Worm (Caenorhabditis elegans) whole organism, young adult: ENCODE measurements around the gene srpa-72.

Source experiments
- B0035.1 ChIP-seq: sonication (generic microtip); optimal IDR thresholded peaks from 2 replicates; lab custom pipeline; 2016; ENCODE audit warnings: missing genetic modification characterization, mild to moderate bottlenecking, missing compliant biosample characterization, missing genotype, missing genetic modification reagents
- D2030.7 ChIP-seq: fragments of 200-800 bp; sonication (Bioruptor generic); IDR thresholded peaks from 2 replicates; pipeline ENCODE4 v1.3.6; 2022; ENCODE audit warnings: missing genetic modification reagents, missing genetic modification characterization, missing compliant biosample characterization
- F22D6.2 ChIP-seq: sonication (generic microtip); optimal IDR thresholded peaks from 2 replicates; lab custom pipeline; 2016; ENCODE audit warnings: mild to moderate bottlenecking, missing genetic modification characterization, missing compliant biosample characterization
- F33H1.4 ChIP-seq: fragments of 200-800 bp; sonication (Bioruptor generic); IDR thresholded peaks from 2 replicates; pipeline ENCODE4 v1.3.6; 2022; ENCODE audit warnings: missing genetic modification reagents, missing genetic modification characterization, missing compliant biosample characterization
- F37B4.10 ChIP-seq: fragments of 200-800 bp; sonication (Bioruptor generic); IDR thresholded peaks from 2 replicates; pipeline ENCODE4 v1.3.6; 2022; ENCODE audit warnings: missing genetic modification characterization, missing compliant biosample characterization
- F49E8.2 ChIP-seq: sonication (generic microtip); optimal IDR thresholded peaks from 3 replicates; lab custom pipeline; 2017; ENCODE audit warnings: missing genetic modification characterization, mild to moderate bottlenecking, missing compliant biosample characterization, antibody characterized with exemption, moderate library complexity; ENCODE audit not compliant: insufficient read depth
- K11D2.4 ChIP-seq: fragments of 200-800 bp; sonication (Bioruptor generic); IDR thresholded peaks from 2 replicates; pipeline ENCODE4 v1.3.6; 2022; ENCODE audit warnings: missing genetic modification reagents, missing genetic modification characterization, missing compliant biosample characterization
- K12H6.12 ChIP-seq: fragments of 200-800 bp; sonication (Bioruptor generic); optimal IDR thresholded peaks from 2 replicates; lab custom pipeline; 2018; ENCODE audit warnings: mild to moderate bottlenecking, missing genetic modification characterization, missing compliant biosample characterization
- T26A5.8 ChIP-seq: sonication (generic microtip); optimal IDR thresholded peaks from 2 replicates; lab custom pipeline; 2016; ENCODE audit warnings: missing genetic modification characterization, missing compliant biosample characterization
- Y53G8AR.9 ChIP-seq: fragments of 200-800 bp; sonication (Bioruptor generic); conservative IDR thresholded peaks from 2 replicates; pipeline ENCODE4 v1.3.6; 2022; ENCODE audit warnings: missing genetic modification reagents, missing genetic modification characterization, missing compliant biosample characterization
- ZK185.1 ChIP-seq: sonication (generic microtip); optimal IDR thresholded peaks from 2 replicates; lab custom pipeline; 2016; ENCODE audit warnings: mild to moderate bottlenecking, missing genetic modification characterization, missing compliant biosample characterization; ENCODE audit not compliant: poor library complexity, severe bottlenecking
- akir-1 ChIP-seq: fragments of 200-800 bp; sonication (Bioruptor generic); optimal IDR thresholded peaks from 2 replicates; lab custom pipeline; 2018; ENCODE audit warnings: mild to moderate bottlenecking, missing genetic modification characterization, moderate library complexity, missing compliant biosample characterization
- aptf-2 ChIP-seq: fragments of 200-800 bp; sonication (Bioruptor generic); conservative IDR thresholded peaks from 2 replicates; pipeline ENCODE4 v1.3.6; 2022; ENCODE audit warnings: missing genetic modification reagents, missing genetic modification characterization, missing compliant biosample characterization
- aptf-3 ChIP-seq: fragments of 200-800 bp; sonication (Bioruptor generic); IDR thresholded peaks from 2 replicates; pipeline ENCODE4 v1.3.6; 2022; ENCODE audit warnings: missing genetic modification characterization, missing compliant biosample characterization
- attf-3 ChIP-seq: fragments of 200-800 bp; sonication (Bioruptor generic); conservative IDR thresholded peaks from 2 replicates; pipeline ENCODE4 v1.3.6; 2022; ENCODE audit warnings: missing genetic modification reagents, missing genetic modification characterization, missing compliant biosample characterization
- attf-5 ChIP-seq: fragments of 200-800 bp; sonication (Bioruptor generic); optimal IDR thresholded peaks from 2 replicates; lab custom pipeline; 2018; ENCODE audit warnings: mild to moderate bottlenecking, missing genetic modification characterization, missing compliant biosample characterization
- bed-2 ChIP-seq: fragments of 200-800 bp; sonication (Bioruptor generic); IDR thresholded peaks from 2 replicates; pipeline ENCODE4 v1.3.6; 2022; ENCODE audit warnings: missing genetic modification reagents, missing genetic modification characterization, missing compliant biosample characterization
- ceh-100 ChIP-seq: fragments of 200-800 bp; sonication (Bioruptor generic); IDR thresholded peaks from 2 replicates; pipeline ENCODE4 v1.3.6; 2022; ENCODE audit warnings: missing genetic modification reagents, missing genetic modification characterization, missing compliant biosample characterization
- ceh-27 ChIP-seq: fragments of 200-800 bp; sonication (Bioruptor generic); optimal IDR thresholded peaks from 2 replicates; lab custom pipeline; 2018; ENCODE audit warnings: mild to moderate bottlenecking, missing genetic modification characterization, moderate library complexity, missing compliant biosample characterization
- ceh-40 ChIP-seq: fragments of 200-800 bp; sonication (Bioruptor generic); IDR thresholded peaks from 2 replicates; pipeline ENCODE4 v1.3.6; 2022; ENCODE audit warnings: missing genetic modification characterization, missing compliant biosample characterization
- ceh-58 ChIP-seq: fragments of 200-800 bp; sonication (Bioruptor generic); IDR thresholded peaks from 2 replicates; pipeline ENCODE4 v1.3.6; 2022; ENCODE audit warnings: missing genetic modification characterization, missing compliant biosample characterization
- ceh-91 ChIP-seq: fragments of 200-800 bp; sonication (Bioruptor generic); IDR thresholded peaks from 2 replicates; pipeline ENCODE4 v1.3.6; 2022; ENCODE audit warnings: missing genetic modification reagents, missing genetic modification characterization, missing compliant biosample characterization
- dox-1 ChIP-seq: fragments of 200-800 bp; sonication (Bioruptor generic); IDR thresholded peaks from 2 replicates; pipeline ENCODE4 v1.3.6; 2022; ENCODE audit warnings: missing genetic modification reagents, missing genetic modification characterization, missing compliant biosample characterization
- dpff-1 ChIP-seq: sonication (generic microtip); optimal IDR thresholded peaks from 2 replicates; lab custom pipeline; 2017; ENCODE audit warnings: mild to moderate bottlenecking, missing genetic modification characterization, missing compliant biosample characterization
- ekl-4 ChIP-seq: fragments of 200-800 bp; sonication (Bioruptor generic); IDR thresholded peaks from 2 replicates; pipeline ENCODE4 v1.3.6; 2022; ENCODE audit warnings: missing genetic modification reagents, missing genetic modification characterization, missing compliant biosample characterization
- let-607 ChIP-seq, 2 experiments: fragments of 200-800 bp in 1 of 2; sonication (Bioruptor generic) in 1 of 2; sonication (generic microtip) in 1 of 2; optimal IDR thresholded peaks; 2 replicates each; lab custom pipeline; 2016 to 2018; ENCODE audit warnings: mild to moderate bottlenecking in 2 of 2, missing compliant biosample characterization in 2 of 2, missing genetic modification characterization in 2 of 2, moderate library complexity in 2 of 2, missing genotype in 1 of 2
- lin-54 ChIP-seq: fragments of 200-800 bp; sonication (Bioruptor generic); optimal IDR thresholded peaks from 2 replicates; lab custom pipeline; 2018; ENCODE audit warnings: mild to moderate bottlenecking, missing genetic modification characterization, missing compliant biosample characterization
- lsl-1 ChIP-seq: fragments of 200-800 bp; sonication (Bioruptor generic); optimal IDR thresholded peaks from 2 replicates; lab custom pipeline; 2018; ENCODE audit warnings: mild to moderate bottlenecking, missing genetic modification characterization, moderate library complexity, missing compliant biosample characterization
- madf-6 ChIP-seq: fragments of 200-800 bp; sonication (Bioruptor generic); IDR thresholded peaks from 2 replicates; pipeline ENCODE4 v1.3.6; 2022; ENCODE audit warnings: missing genetic modification reagents, missing genetic modification characterization, missing compliant biosample characterization
- madf-8 ChIP-seq: fragments of 200-800 bp; sonication (Bioruptor generic); conservative IDR thresholded peaks from 2 replicates; pipeline ENCODE4 v1.3.6; 2022; ENCODE audit warnings: missing genetic modification reagents, missing genetic modification characterization, missing compliant biosample characterization
- mcd-1 ChIP-seq: fragments of 200-800 bp; sonication (Bioruptor generic); IDR thresholded peaks from 2 replicates; pipeline ENCODE4 v1.3.6; 2022; ENCODE audit warnings: missing genetic modification reagents, missing genetic modification characterization, missing compliant biosample characterization
- mes-4 ChIP-seq: sonication (generic microtip); optimal IDR thresholded peaks from 2 replicates; lab custom pipeline; 2016; ENCODE audit warnings: missing genotype, missing genetic modification characterization, missing compliant biosample characterization
- nfya-2 ChIP-seq: fragments of 200-800 bp; sonication (Bioruptor generic); IDR thresholded peaks from 2 replicates; pipeline ENCODE4 v1.3.6; 2022; ENCODE audit warnings: missing genetic modification reagents, missing genetic modification characterization, missing compliant biosample characterization
- rcor-1 ChIP-seq: fragments of 200-800 bp; sonication (Bioruptor generic); IDR thresholded peaks from 2 replicates; pipeline ENCODE4 v1.3.6; 2022; ENCODE audit warnings: missing genetic modification reagents, missing genetic modification characterization, missing compliant biosample characterization
- rec-8 ChIP-seq, 2 experiments: sonication (generic microtip); optimal IDR thresholded peaks; 2 replicates each; lab custom pipeline; 2016; ENCODE audit warnings: mild to moderate bottlenecking in 2 of 2, missing genetic modification characterization in 2 of 2, missing genetic modification reagents in 2 of 2, missing genotype in 2 of 2, missing biosample characterization in 1 of 2, missing compliant biosample characterization in 1 of 2, moderate library complexity in 1 of 2
- snpc-1.1 ChIP-seq: sonication (generic microtip); optimal IDR thresholded peaks from 2 replicates; lab custom pipeline; 2017; ENCODE audit warnings: missing genetic modification characterization, mild to moderate bottlenecking, missing compliant biosample characterization, antibody characterized with exemption, moderate library complexity, missing genotype, missing genetic modification reagents; ENCODE audit not compliant: insufficient read depth
- tbp1 ChIP-seq: fragments of 200-800 bp; sonication (Bioruptor generic); optimal IDR thresholded peaks from 2 replicates; lab custom pipeline; 2018; ENCODE audit warnings: mild to moderate bottlenecking, missing genetic modification characterization, missing compliant biosample characterization
- unc-130 ChIP-seq: sonication (generic microtip); optimal IDR thresholded peaks from 2 replicates; lab custom pipeline; 2016; ENCODE audit warnings: missing genetic modification reagents, missing genetic modification characterization, missing compliant biosample characterization
- ztf-22 ChIP-seq: fragments of 200-800 bp; sonication (Bioruptor generic); optimal IDR thresholded peaks from 2 replicates; lab custom pipeline; 2018; ENCODE audit warnings: mild to moderate bottlenecking, missing genetic modification characterization, moderate library complexity, missing compliant biosample characterization
- ztf-28 ChIP-seq: fragments of 200-800 bp; sonication (Bioruptor generic); IDR thresholded peaks from 2 replicates; pipeline ENCODE4 v1.3.6; 2022; ENCODE audit warnings: missing genetic modification reagents, missing genetic modification characterization, missing compliant biosample characterization
- ztf-3 ChIP-seq: fragments of 200-800 bp; sonication (Bioruptor generic); optimal IDR thresholded peaks from 2 replicates; lab custom pipeline; 2018; ENCODE audit warnings: mild to moderate bottlenecking, missing genetic modification characterization, missing compliant biosample characterization

The srpa-72 gene

DNA sequence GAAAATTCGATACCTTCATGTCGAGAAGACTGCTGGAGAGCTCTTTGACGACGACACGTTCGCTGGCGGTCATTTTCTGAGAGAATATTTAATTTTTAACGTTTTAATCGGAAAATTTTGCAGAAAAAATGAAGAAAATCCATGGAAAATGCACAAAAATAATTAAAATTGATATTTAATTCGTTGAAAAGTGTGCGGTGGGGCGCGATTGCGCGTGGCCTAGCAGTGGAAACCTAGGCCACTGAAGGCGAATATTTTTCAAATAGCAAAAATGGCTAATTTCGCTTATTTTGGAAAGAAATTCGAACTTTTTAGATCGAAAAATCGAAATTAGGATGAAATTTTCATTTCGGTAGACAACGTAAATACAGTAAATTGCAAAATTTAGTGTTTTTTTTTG is 34.7 kb upstream of the srpa-72 start, which contains the start of gene F29A7.6:
F29A7.6 (minus strand) TSS at position 76 of the 400 bp plus-strand sequence.
- TF ChIP-seq F37B4.10 (GFP tag; lab: Robert Waterston, UW): no peak
- peak; percentile 55 for TF ChIP-seq D2030.7 (GFP tag; lab: Robert Waterston, UW)
- TF ChIP-seq ceh-100 (GFP tag; lab: Robert Waterston, UW): peak; percentile 38
- peak; percentile 23 for TF ChIP-seq madf-8 (GFP tag; lab: Robert Waterston, UW)
- TF ChIP-seq lsl-1 (GFP tag; lab: Kevin White, UChicago): peak; percentile 13
- peak; percentile 5 for TF ChIP-seq snpc-1.1 (tag; lab: Kevin White, UChicago)
- no peak for TF ChIP-seq nfya-2 (GFP tag; lab: Robert Waterston, UW)
- no peak for TF ChIP-seq ceh-40 (GFP tag; lab: Robert Waterston, UW)
- TF ChIP-seq tbp1: peak; percentile 21
- TF ChIP-seq ztf-22 (GFP tag; lab: Kevin White, UChicago): no peak
- peak; percentile 35; the same call in 1 of the 2 replicates for TF ChIP-seq rcor-1 (GFP tag; lab: Robert Waterston, UW)
- 0 out of 2 replicates have a peak, but pooled peaks have one; percentile 55 for TF ChIP-seq bed-2 (GFP tag; lab: Robert Waterston, UW)
- no peak for TF ChIP-seq rec-8 (tag; optimal IDR thresholded peaks at IDR 0.05; lab: Kevin White, UChicago)
- TF ChIP-seq K12H6.12: peak; percentile 31
- no peak for TF ChIP-seq ceh-91
- peak; percentile 69; the same call in 1 of the 2 replicates for TF ChIP-seq ztf-28 (GFP tag; lab: Robert Waterston, UW)
- TF ChIP-seq F33H1.4 (GFP tag; lab: Robert Waterston, UW): peak; percentile 36; the same call in 1 of the 2 replicates
- TF ChIP-seq aptf-3 (GFP tag; lab: Robert Waterston, UW): no peak
- TF ChIP-seq dpff-1: no peak
- TF ChIP-seq lin-54 (GFP tag; lab: Kevin White, UChicago): peak; percentile 55
- TF ChIP-seq K11D2.4 (GFP tag; lab: Robert Waterston, UW): no peak
- TF ChIP-seq aptf-2 (GFP tag; lab: Robert Waterston, UW): peak; percentile 54; the same call in 1 of the 2 replicates
- TF ChIP-seq attf-5 (GFP tag; lab: Kevin White, UChicago): peak; percentile 66
- no peak for TF ChIP-seq B0035.1
- peak; percentile 54 for TF ChIP-seq ceh-27 (GFP tag; lab: Kevin White, UChicago)
- TF ChIP-seq mcd-1: peak; percentile 96
- TF ChIP-seq dox-1: peak; percentile 63; the same call in 1 of the 2 replicates
- peak; percentile 62 for TF ChIP-seq madf-6 (GFP tag; lab: Robert Waterston, UW)
- no peak for TF ChIP-seq let-607 (tag; optimal IDR thresholded peaks at IDR 0.05; lab: Kevin White, UChicago)
- peak; percentile 35 for TF ChIP-seq unc-130
- TF ChIP-seq ekl-4 (GFP tag; lab: Robert Waterston, UW): no peak

DNA sequence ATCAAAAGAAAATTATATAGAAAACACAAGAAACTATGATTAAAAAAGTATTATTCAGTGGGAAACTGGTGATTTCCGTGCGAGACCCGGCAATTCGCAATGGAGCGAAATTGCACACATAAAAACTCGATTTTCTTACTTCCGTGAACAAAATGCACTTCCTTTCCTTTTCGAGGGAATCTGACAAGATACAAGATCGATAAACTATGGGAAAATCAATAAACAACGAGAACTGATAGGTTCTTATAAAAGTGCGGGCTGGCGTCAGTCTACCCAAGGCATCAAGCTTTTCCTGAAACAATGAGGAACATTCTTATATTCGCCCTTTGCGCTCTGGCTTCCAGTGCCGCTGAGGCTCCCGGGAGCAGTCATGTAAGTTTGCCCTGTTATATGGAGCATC is 34.3 kb upstream of the srpa-72 start, which contains the start of gene F29A7.3:
F29A7.3 (plus strand) TSS at position 301 of the 400 bp plus-strand sequence.
- no peak for TF ChIP-seq K11D2.4 (GFP tag; lab: Robert Waterston, UW)
- no peak for TF ChIP-seq attf-3 (GFP tag; lab: Robert Waterston, UW)
- TF ChIP-seq ZK185.1 (tag; lab: Kevin White, UChicago): no peak
- TF ChIP-seq mes-4 (tag; lab: Kevin White, UChicago): no peak
- no peak for TF ChIP-seq B0035.1
- no peak for TF ChIP-seq ceh-58 (GFP tag; lab: Robert Waterston, UW)
- no peak for TF ChIP-seq F49E8.2 (tag; lab: Kevin White, UChicago)
- no peak for TF ChIP-seq akir-1 (GFP tag; lab: Kevin White, UChicago)
- no peak for TF ChIP-seq ceh-40 (GFP tag; lab: Robert Waterston, UW)
- no peak for TF ChIP-seq F22D6.2 (tag; lab: Kevin White, UChicago)
- TF ChIP-seq ztf-3 (GFP tag; lab: Kevin White, UChicago): no peak
- TF ChIP-seq T26A5.8: no peak
- no peak for TF ChIP-seq Y53G8AR.9 (GFP tag; lab: Robert Waterston, UW)
